Worm (Caenorhabditis elegans): ENCODE results near the gene nhr-37.
"Not testable (repeated sequence)": the region's sequence is repeated elsewhere in the genome, so short reads cannot be mapped to it uniquely, and the experiment has no call there.

The nhr-37 gene

ce11 chrV:6621894-6622293 lies at the start of gene nhr-37:
nhr-37 (plus strand) TSS chrV:6622194.
- no peak for TF ChIP-seq bed-3 (GFP tag; optimal IDR thresholded peaks at IDR 0.05)
- TF ChIP-seq ztf-11 (tag; optimal IDR thresholded peaks at IDR 0.05): no peak
- TF ChIP-seq nhr-2 (tag; optimal IDR thresholded peaks at IDR 0.05): no peak
- TF ChIP-seq elt-3 (tag; optimal IDR thresholded peaks at IDR 0.05): no peak
- no peak for TF ChIP-seq elt-1 (tag; optimal IDR thresholded peaks at IDR 0.05; ENCODE audit: borderline replicate concordance, insufficient read depth)
- no peak for TF ChIP-seq sem-2 (GFP tag; optimal IDR thresholded peaks at IDR 0.05)
- no peak for TF ChIP-seq pha-4 (tag; optimal IDR thresholded peaks at IDR 0.05)
- no peak for TF ChIP-seq hlh-1 (tag; optimal IDR thresholded peaks at IDR 0.05)
- TF ChIP-seq nhr-28 (tag; optimal IDR thresholded peaks at IDR 0.05): no peak
- no peak for TF ChIP-seq lin-13 (tag; optimal IDR thresholded peaks at IDR 0.05)
- no peak for TF ChIP-seq tbx-8 (GFP tag; optimal IDR thresholded peaks at IDR 0.05)
- TF ChIP-seq lsy-2 (tag; optimal IDR thresholded peaks at IDR 0.05): no peak
- no peak for TF ChIP-seq nhr-237 (tag; optimal IDR thresholded peaks at IDR 0.05)
- TF ChIP-seq unc-120 (tag; optimal IDR thresholded peaks at IDR 0.05; ENCODE audit: poor library complexity, severe bottlenecking): no peak
- TF ChIP-seq flh-1 (GFP tag; optimal IDR thresholded peaks at IDR 0.05): no peak
- no peak for TF ChIP-seq nhr-76 (tag; optimal IDR thresholded peaks at IDR 0.05)
- no peak for TF ChIP-seq ceh-39 (tag; optimal IDR thresholded peaks at IDR 0.05)

- TF ChIP-seq mab-5 (tag; optimal IDR thresholded peaks at IDR 0.05): no peak
Measured at ce11 chrV:6575406-6576130, 46.4 kb upstream of the nhr-37 start, which contains the start of gene fut-2. fut-2 (minus strand) TSS chrV:6575890.

- peak; percentile 28 for TF ChIP-seq elt-1 (tag; optimal IDR thresholded peaks at IDR 0.05; ENCODE audit: borderline replicate concordance, insufficient read depth)
- no peak for TF ChIP-seq hlh-1 (tag; optimal IDR thresholded peaks at IDR 0.05)
- TF ChIP-seq blmp-1 (tag; optimal IDR thresholded peaks at IDR 0.05): no peak
Measured at ce11 chrV:6576567-6576966, 45.4 kb upstream of the nhr-37 start, which contains the start of gene EGAP9.4. EGAP9.4 (plus strand) TSS chrV:6576867.

- no peak for TF ChIP-seq ztf-11 (tag; optimal IDR thresholded peaks at IDR 0.05)
Measured at ce11 chrV:6579992-6580391, 42.0 kb upstream of the nhr-37 start, which contains the start of gene EGAP9.3. EGAP9.3 (minus strand) TSS chrV:6580122.

ce11 chrV:6581762-6582161 lies 40.2 kb upstream of the nhr-37 start, which contains the start of gene ZK1055.4:
ZK1055.4 (plus strand) TSS chrV:6582062.
- TF ChIP-seq snpc-4 (tag; optimal IDR thresholded peaks at IDR 0.05); unc-62 (GFP tag; optimal IDR thresholded peaks at IDR 0.05); ceh-39 (tag; optimal IDR thresholded peaks at IDR 0.05): not testable (repeated sequence)

- no peak for TF ChIP-seq ham-2 (GFP tag; optimal IDR thresholded peaks at IDR 0.05)
- no peak for TF ChIP-seq mls-2 (tag; optimal IDR thresholded peaks at IDR 0.05)
- TF ChIP-seq nhr-12 (tag; optimal IDR thresholded peaks at IDR 0.05): no peak
- TF ChIP-seq tbx-8 (GFP tag; optimal IDR thresholded peaks at IDR 0.05): no peak
- TF ChIP-seq mab-5 (tag; optimal IDR thresholded peaks at IDR 0.05): no peak
- TF ChIP-seq nhr-76 (tag; optimal IDR thresholded peaks at IDR 0.05): no peak
- no peak for TF ChIP-seq cnd-1 (tag; optimal IDR thresholded peaks at IDR 0.05)
- no peak for TF ChIP-seq unc-39 (tag; optimal IDR thresholded peaks at IDR 0.05)
- no peak for TF ChIP-seq ceh-39 (tag; optimal IDR thresholded peaks at IDR 0.05)
- no peak for TF ChIP-seq flh-1 (GFP tag; optimal IDR thresholded peaks at IDR 0.05)
- TF ChIP-seq nhr-2 (tag; optimal IDR thresholded peaks at IDR 0.05): no peak
- TF ChIP-seq hlh-1 (tag; optimal IDR thresholded peaks at IDR 0.05): no peak
- no peak for TF ChIP-seq sem-2 (GFP tag; optimal IDR thresholded peaks at IDR 0.05)
- no peak for TF ChIP-seq blmp-1 (tag; optimal IDR thresholded peaks at IDR 0.05)
- no peak for TF ChIP-seq ztf-11 (tag; optimal IDR thresholded peaks at IDR 0.05)
- no peak for TF ChIP-seq nhr-28 (tag; optimal IDR thresholded peaks at IDR 0.05)
- no peak for TF ChIP-seq lsy-2 (tag; optimal IDR thresholded peaks at IDR 0.05)
- TF ChIP-seq sptf-1 (tag; optimal IDR thresholded peaks at IDR 0.05): no peak
- TF ChIP-seq ceh-83 (GFP tag; optimal IDR thresholded peaks at IDR 0.05): no peak
Measured at ce11 chrV:6590283-6590682, 31.7 kb upstream of the nhr-37 start, which contains the start of gene ZK1055.2. ZK1055.2 (plus strand) TSS chrV:6590583.

Data from whole organism, mixed stage, embryonic.